Worm (Caenorhabditis elegans): ENCODE results near the gene F15B9.10.

DNA sequence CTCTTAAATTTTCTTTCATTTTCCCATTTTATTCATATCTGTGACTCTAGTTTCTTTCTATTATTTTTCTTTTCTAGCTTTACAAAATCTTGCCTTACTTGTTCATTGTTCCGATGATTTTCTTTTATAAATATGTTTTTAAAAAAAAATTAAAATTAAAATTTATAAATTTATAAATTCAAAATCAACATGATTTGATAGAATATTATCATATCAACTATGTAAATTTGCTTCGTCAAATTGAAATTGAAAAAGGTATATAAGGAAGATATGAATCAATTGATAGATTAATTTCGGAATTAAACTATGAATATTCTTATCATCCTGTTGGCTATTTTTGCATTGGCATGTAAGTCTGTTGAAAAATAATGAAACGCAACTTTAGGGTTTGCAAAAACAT, 24.5 kb upstream of the F15B9.10 start, which contains the start of gene W07G4.1:
- TF ChIP-seq tlp-1 (tag; optimal IDR thresholded peaks at IDR 0.05) (no peak), blmp-1 (tag; optimal IDR thresholded peaks at IDR 0.05) (no peak), pag-3 (tag; optimal IDR thresholded peaks at IDR 0.05; ENCODE audit: borderline replicate concordance, insufficient read depth) (no peak), unc-62 (GFP tag; optimal IDR thresholded peaks at IDR 0.05) (no peak), lin-15B (tag; optimal IDR thresholded peaks at IDR 0.05) (no peak), unc-130 (tag; optimal IDR thresholded peaks at IDR 0.05) (no peak), mep-1 (tag; optimal IDR thresholded peaks at IDR 0.05) (no peak), skn-1 (tag; optimal IDR thresholded peaks at IDR 0.05) (no peak), nhr-90 (tag; optimal IDR thresholded peaks at IDR 0.05; ENCODE audit: poor library complexity) (no peak), lsy-2 (tag; optimal IDR thresholded peaks at IDR 0.05) (no peak), pqm-1 (tag; optimal IDR thresholded peaks at IDR 0.05) (no peak), nhr-77 (tag; optimal IDR thresholded peaks at IDR 0.05) (no peak), ztf-11 (tag; optimal IDR thresholded peaks at IDR 0.05) (no peak)
